Fruit fly (Drosophila melanogaster) whole organism, embryonic: ENCODE data around the gene pix.

Experiments
- CG10209 ChIP-seq: fragments of 200-800 bp; sonication (Bioruptor generic); optimal IDR thresholded peaks from 3 replicates; lab custom pipeline; 2017; ENCODE audit warnings: missing biosample characterization, mild to moderate bottlenecking, missing genetic modification characterization, missing genetic modification reagents
- CG10267 ChIP-seq: fragments of 200-800 bp; sonication (Bioruptor generic); optimal IDR thresholded peaks from 2 replicates; lab custom pipeline; 2018; ENCODE audit warnings: missing biosample characterization, mild to moderate bottlenecking, missing genetic modification characterization, moderate library complexity
- CG10959 ChIP-seq: fragments of 200-800 bp; sonication (Bioruptor generic); IDR thresholded peaks from 2 replicates; pipeline ENCODE4 v1.3.6; 2022; ENCODE audit warnings: missing biosample characterization, missing genetic modification characterization
- CG11696 ChIP-seq: fragments of 200-800 bp; sonication (Bioruptor generic); IDR thresholded peaks from 2 replicates; pipeline ENCODE4 v1.3.6; 2022; ENCODE audit warnings: missing biosample characterization, missing genetic modification characterization
- CG12942 ChIP-seq: fragments of 200-800 bp; sonication (Bioruptor generic); optimal IDR thresholded peaks from 3 replicates; lab custom pipeline; 2016; ENCODE audit warnings: missing biosample characterization, missing genetic modification characterization
- CG13775 ChIP-seq: fragments of 200-800 bp; sonication (Bioruptor generic); optimal IDR thresholded peaks from 3 replicates; lab custom pipeline; 2017; ENCODE audit warnings: missing biosample characterization, mild to moderate bottlenecking, missing genetic modification characterization
- CG1602 ChIP-seq: fragments of 200-800 bp; sonication (Bioruptor generic); optimal IDR thresholded peaks from 3 replicates; lab custom pipeline; 2016; ENCODE audit warnings: missing biosample characterization, missing genetic modification characterization
- CG16779 ChIP-seq: fragments of 200-800 bp; sonication (Bioruptor generic); IDR thresholded peaks from 2 replicates; pipeline ENCODE4 v1.3.6; 2022; ENCODE audit warnings: missing biosample characterization, missing genetic modification characterization
- CG18476 ChIP-seq: fragments of 200-800 bp; sonication (Bioruptor generic); optimal IDR thresholded peaks from 2 replicates; lab custom pipeline; 2016; ENCODE audit warnings: missing biosample characterization, mild to moderate bottlenecking, missing genetic modification characterization
- CG18599 ChIP-seq: fragments of 200-800 bp; sonication (Bioruptor generic); optimal IDR thresholded peaks from 3 replicates; lab custom pipeline; 2017; ENCODE audit warnings: missing biosample characterization, missing genetic modification characterization, mild to moderate bottlenecking, moderate library complexity, missing genetic modification reagents
- CG2116 ChIP-seq: fragments of 200-800 bp; sonication (Bioruptor generic); optimal IDR thresholded peaks from 3 replicates; lab custom pipeline; 2018; ENCODE audit warnings: missing biosample characterization, mild to moderate bottlenecking, missing genetic modification characterization
- CG2120 ChIP-seq: fragments of 200-800 bp; sonication (Bioruptor generic); optimal IDR thresholded peaks from 3 replicates; lab custom pipeline; 2016; ENCODE audit warnings: missing biosample characterization, missing genetic modification characterization
- CG3281 ChIP-seq: fragments of 200-800 bp; sonication (Bioruptor generic); optimal IDR thresholded peaks from 3 replicates; lab custom pipeline; 2017; ENCODE audit warnings: missing biosample characterization, mild to moderate bottlenecking, missing genetic modification characterization
- CHES-1-like ChIP-seq: fragments of 200-800 bp; sonication (Bioruptor generic); optimal IDR thresholded peaks from 2 replicates; lab custom pipeline; 2016; ENCODE audit warnings: missing biosample characterization, missing genetic modification characterization
- CoRest ChIP-seq: fragments of 200-800 bp; sonication (Bioruptor generic); optimal IDR thresholded peaks from 3 replicates; lab custom pipeline; 2018; ENCODE audit warnings: missing biosample characterization, mild to moderate bottlenecking, missing genetic modification characterization, moderate library complexity
- Dad ChIP-seq: fragments of 200-800 bp; sonication (Bioruptor generic); optimal IDR thresholded peaks from 3 replicates; lab custom pipeline; 2016; ENCODE audit warnings: missing biosample characterization, missing genetic modification characterization
- E2f2 ChIP-seq: fragments of 200-800 bp; sonication (Bioruptor generic); IDR thresholded peaks from 2 replicates; pipeline ENCODE4 v1.3.6; 2022; ENCODE audit warnings: missing biosample characterization, missing genetic modification characterization
- Gsc ChIP-seq: fragments of 200-800 bp; sonication (Bioruptor generic); IDR thresholded peaks from 2 replicates; pipeline ENCODE4 v1.3.6; 2022; ENCODE audit warnings: missing biosample characterization, missing genetic modification characterization
- Mes4 ChIP-seq: fragments of 200-800 bp; sonication (Bioruptor generic); optimal IDR thresholded peaks from 2 replicates; lab custom pipeline; 2016; ENCODE audit warnings: missing biosample characterization, missing genetic modification characterization
- Mrtf ChIP-seq: fragments of 200-800 bp; sonication (Bioruptor generic); IDR thresholded peaks from 3 replicates; pipeline ENCODE4 v1.3.6; 2022; ENCODE audit warnings: missing biosample characterization, missing genetic modification characterization
- Opbp ChIP-seq: fragments of 200-800 bp; sonication (Bioruptor generic); IDR thresholded peaks from 3 replicates; pipeline ENCODE4 v1.3.6; 2022; ENCODE audit warnings: missing biosample characterization, missing genetic modification characterization; ENCODE audit not compliant: partially characterized antibody
- Sin3A ChIP-seq: fragments of >200 bp; optimal IDR thresholded peaks from 2 replicates; lab custom pipeline; 2018
- Sox100B ChIP-seq: fragments of 200-800 bp; sonication (Bioruptor generic); optimal IDR thresholded peaks from 3 replicates; lab custom pipeline; 2018; ENCODE audit warnings: missing biosample characterization, mild to moderate bottlenecking, missing genetic modification characterization
- Xrp1 ChIP-seq: fragments of 200-800 bp; sonication (Bioruptor generic); IDR thresholded peaks from 2 replicates; pipeline ENCODE4 v1.3.6; 2022; ENCODE audit warnings: missing biosample characterization, missing genetic modification characterization
- ac ChIP-seq: fragments of 200-800 bp; sonication (Bioruptor generic); optimal IDR thresholded peaks from 3 replicates; lab custom pipeline; 2017; ENCODE audit warnings: missing biosample characterization, mild to moderate bottlenecking, missing genetic modification characterization
- ash1 ChIP-seq: fragments of 200-800 bp; sonication (Bioruptor generic); optimal IDR thresholded peaks from 2 replicates; lab custom pipeline; 2018; ENCODE audit warnings: missing biosample characterization, mild to moderate bottlenecking, missing genetic modification characterization
- bab2 ChIP-seq: fragments of 200-800 bp; sonication (Bioruptor generic); optimal IDR thresholded peaks from 2 replicates; lab custom pipeline; 2016; ENCODE audit warnings: missing biosample characterization, missing genetic modification characterization
- corto ChIP-seq: fragments of 200-800 bp; sonication (Bioruptor generic); optimal IDR thresholded peaks from 2 replicates; lab custom pipeline; 2016; ENCODE audit warnings: missing biosample characterization, mild to moderate bottlenecking, missing genetic modification characterization, moderate library complexity
- ems ChIP-seq: fragments of 200-800 bp; sonication (Bioruptor generic); optimal IDR thresholded peaks from 3 replicates; lab custom pipeline; 2016; ENCODE audit warnings: missing biosample characterization, missing genetic modification characterization
- gro ChIP-seq: fragments of 200-800 bp; sonication (Bioruptor generic); optimal IDR thresholded peaks from 2 replicates; lab custom pipeline; 2016; ENCODE audit warnings: missing biosample characterization, missing genetic modification characterization
- ham ChIP-seq: fragments of 200-800 bp; sonication (Bioruptor generic); IDR thresholded peaks from 2 replicates; pipeline ENCODE4 v1.3.6; 2022; ENCODE audit warnings: missing biosample characterization, missing genetic modification characterization
- hkb ChIP-seq, 2 experiments: fragments of 200-800 bp in 1 of 2; fragments of >200 bp in 1 of 2; sonication (Bioruptor generic) in 1 of 2; IDR thresholded peaks in 1 of 2; optimal IDR thresholded peaks in 1 of 2; 2 replicates each; pipeline versions ENCODE4 v1.3.6 to Lab custom; 2017 to 2022; ENCODE audit warnings: missing biosample characterization in 1 of 2, missing genetic modification characterization in 1 of 2
- jing ChIP-seq: fragments of 200-800 bp; sonication (Bioruptor generic); optimal IDR thresholded peaks from 2 replicates; lab custom pipeline; 2018; ENCODE audit warnings: missing biosample characterization, mild to moderate bottlenecking, missing genetic modification characterization
- ken ChIP-seq: fragments of 200-800 bp; sonication (Bioruptor generic); IDR thresholded peaks from 3 replicates; pipeline ENCODE4 v1.3.6; 2022; ENCODE audit warnings: missing biosample characterization, missing genetic modification characterization
- lbe ChIP-seq: fragments of 200-800 bp; sonication (Bioruptor generic); optimal IDR thresholded peaks from 2 replicates; lab custom pipeline; 2016; ENCODE audit warnings: missing biosample characterization, mild to moderate bottlenecking, missing genetic modification characterization
- lmd ChIP-seq: fragments of 200-800 bp; sonication (Bioruptor generic); IDR thresholded peaks from 2 replicates; pipeline ENCODE4 v1.3.6; 2022; ENCODE audit warnings: missing biosample characterization, missing genetic modification characterization
- lov ChIP-seq, 2 experiments: fragments of 200-800 bp in 1 of 2; fragments of >200 bp in 1 of 2; sonication (Bioruptor generic) in 1 of 2; IDR thresholded peaks in 1 of 2; optimal IDR thresholded peaks in 1 of 2; 2 replicates in 1 of 2; 3 replicates in 1 of 2; pipeline versions ENCODE4 v1.3.6 to Lab custom; 2017 to 2022; ENCODE audit warnings: missing biosample characterization in 1 of 2, missing genetic modification characterization in 1 of 2
- nau ChIP-seq: fragments of 200-800 bp; sonication (Bioruptor generic); optimal IDR thresholded peaks from 3 replicates; lab custom pipeline; 2017; ENCODE audit warnings: missing biosample characterization, mild to moderate bottlenecking, missing genetic modification characterization, missing genetic modification reagents
- nmo ChIP-seq: fragments of 200-800 bp; sonication (Bioruptor generic); optimal IDR thresholded peaks from 2 replicates; lab custom pipeline; 2018; ENCODE audit warnings: missing biosample characterization, mild to moderate bottlenecking, missing genetic modification characterization, moderate library complexity
- org-1 ChIP-seq: fragments of 200-800 bp; sonication (Bioruptor generic); optimal IDR thresholded peaks from 2 replicates; lab custom pipeline; 2017; ENCODE audit warnings: missing biosample characterization, missing genetic modification characterization
- pan ChIP-seq, 4 experiments: fragments of >200 bp in 3 of 4; fragments of 200-800 bp in 1 of 4; sonication (Bioruptor generic) in 1 of 4; optimal IDR thresholded peaks in 3 of 4; IDR thresholded peaks in 1 of 4; 2 replicates each; pipeline versions ENCODE4 v1.3.6 to Lab custom; 2017 to 2022; ENCODE audit warnings: missing biosample characterization in 2 of 4, missing genetic modification characterization in 2 of 4, mixed read lengths in 1 of 4
- pita ChIP-seq: fragments of 200-800 bp; sonication (Bioruptor generic); optimal IDR thresholded peaks from 2 replicates; lab custom pipeline; 2017; ENCODE audit warnings: missing biosample characterization, mild to moderate bottlenecking, missing genetic modification characterization
- pros ChIP-seq: fragments of 200-800 bp; sonication (Bioruptor generic); optimal IDR thresholded peaks from 3 replicates; lab custom pipeline; 2019; ENCODE audit warnings: missing biosample characterization, mild to moderate bottlenecking, missing genetic modification characterization, moderate library complexity
- salm ChIP-seq: fragments of 200-800 bp; sonication (Bioruptor generic); optimal IDR thresholded peaks from 2 replicates; lab custom pipeline; 2018; ENCODE audit warnings: missing biosample characterization, mild to moderate bottlenecking, missing genetic modification characterization
- sd ChIP-seq: fragments of 200-800 bp; sonication (Bioruptor generic); optimal IDR thresholded peaks from 3 replicates; lab custom pipeline; 2018; ENCODE audit warnings: missing biosample characterization, mild to moderate bottlenecking, missing genetic modification characterization, moderate library complexity
- tup ChIP-seq: fragments of 200-800 bp; sonication (Bioruptor generic); optimal IDR thresholded peaks from 2 replicates; lab custom pipeline; 2016; ENCODE audit warnings: missing biosample characterization, mild to moderate bottlenecking, missing genetic modification characterization, moderate library complexity
- tx ChIP-seq: fragments of 200-800 bp; sonication (Bioruptor generic); optimal IDR thresholded peaks from 2 replicates; lab custom pipeline; 2016; ENCODE audit warnings: missing biosample characterization, missing genetic modification characterization
- vnd ChIP-seq: fragments of 200-800 bp; sonication (Bioruptor generic); IDR thresholded peaks from 3 replicates; pipeline ENCODE4 v1.3.6; 2022; ENCODE audit warnings: missing biosample characterization, missing genetic modification characterization; ENCODE audit not compliant: partially characterized antibody
- zfh2 ChIP-seq: fragments of 200-800 bp; sonication (Bioruptor generic); optimal IDR thresholded peaks from 2 replicates; lab custom pipeline; 2016; ENCODE audit warnings: missing biosample characterization, missing genetic modification characterization

The pix gene

dm6 chr3L:8997686-8998239 is 23.2 kb upstream of the pix start, which contains the start of the genes smg and CG5087 (continued):
- TF ChIP-seq Opbp (GFP tag; lab: Robert Waterston, UW) (peak; percentile 81), org-1 (GFP tag; lab: Kevin White, UChicago) (no peak), sd (tag; lab: Kevin White, UChicago) (peak; percentile 87), CG10267 (tag; lab: Kevin White, UChicago) (peak; percentile 78), CG12942 (GFP tag; lab: Kevin White, UChicago) (peak; percentile 46), jing (GFP tag; lab: Kevin White, UChicago) (no peak), CG2120 (GFP tag; lab: Kevin White, UChicago) (peak; percentile 72), CG10959 (GFP tag; lab: Robert Waterston, UW) (no peak), Sox100B (no peak), ems (peak; percentile 40), ash1 (GFP tag; lab: Kevin White, UChicago) (peak; percentile 24), lmd (GFP tag; lab: Robert Waterston, UW) (peak; percentile 19; the same call in 1 of the 2 replicates), CG1602 (no peak), CG10209 (no peak), hkb (optimal IDR thresholded peaks at IDR 0.05; lab: Kevin White, UChicago) (peak; percentile 66), hkb (GFP tag; IDR thresholded peaks at IDR 0.05; lab: Robert Waterston, UW) (no peak), salm (tag; lab: Kevin White, UChicago) (peak; percentile 6), zfh2 (peak; percentile 55), Gsc (GFP tag; lab: Robert Waterston, UW) (no peak), CG13775 (GFP tag; lab: Kevin White, UChicago) (no peak), nau (GFP tag; lab: Kevin White, UChicago) (no peak), bab2 (GFP tag; lab: Kevin White, UChicago) (peak; percentile 14), CG3281 (GFP tag; lab: Kevin White, UChicago) (peak; percentile 3), CG16779 (GFP tag; lab: Robert Waterston, UW) (0 out of 2 replicates have a peak, but pooled peaks have one; percentile 18), vnd (GFP tag; lab: Robert Waterston, UW) (peak; percentile 30; the same call in 1 of the 3 replicates), ken (GFP tag; lab: Robert Waterston, UW) (peak; percentile 70), Mes4 (GFP tag; lab: Kevin White, UChicago) (peak; percentile 23), CoRest (tag; lab: Kevin White, UChicago) (peak; percentile 62), CHES-1-like (GFP tag; lab: Kevin White, UChicago) (peak; percentile 86), Sin3A (lab: Kevin White, UChicago) (peak; percentile 85), Mrtf (GFP tag; lab: Robert Waterston, UW) (no peak), pan (optimal IDR thresholded peaks at IDR 0.05; lab: Kevin White, UChicago) (no peak), pan (GFP tag; optimal IDR thresholded peaks at IDR 0.05 in 1 of 2, IDR thresholded peaks at IDR 0.05 in 1 of 2) (peak in 1 of 2 experiments; percentile 33), CG11696 (no peak), ham (GFP tag; lab: Robert Waterston, UW) (no peak), tx (GFP tag; lab: Kevin White, UChicago) (peak; percentile 33), corto (GFP tag; lab: Kevin White, UChicago) (peak; percentile 39), gro (peak; percentile 66), Xrp1 (GFP tag; lab: Robert Waterston, UW) (no peak), CG18476 (GFP tag; lab: Kevin White, UChicago) (no peak), pros (no peak), CG2116 (GFP tag; lab: Kevin White, UChicago) (peak; percentile 97), E2f2 (GFP tag; lab: Robert Waterston, UW) (peak; percentile 46), lbe (GFP tag; lab: Kevin White, UChicago) (peak; percentile 32), lov (optimal IDR thresholded peaks at IDR 0.05; lab: Kevin White, UChicago) (no peak), lov (GFP tag; IDR thresholded peaks at IDR 0.05; lab: Robert Waterston, UW) (no peak), CG18599 (GFP tag; lab: Kevin White, UChicago) (no peak), ac (no peak), tup (no peak), nmo (GFP tag; lab: Kevin White, UChicago) (peak; percentile 71), pita (GFP tag; lab: Kevin White, UChicago) (peak; percentile 97), Dad (peak; percentile 72)
